Worm (Caenorhabditis elegans) whole organism, L4/young adult: ENCODE measurements around the gene mrps-34.

Source experiments
- W03F9.2 ChIP-seq: fragments of 150-350 bp; optimal IDR thresholded peaks from 2 replicates; lab custom pipeline; 2014; ENCODE audit warnings: missing biosample characterization, missing genetic modification characterization
- dao-5 ChIP-seq: sonication (generic microtip); optimal IDR thresholded peaks from 2 replicates; lab custom pipeline; 2016; ENCODE audit warnings: missing genotype, missing genetic modification characterization, moderate library complexity, missing compliant biosample characterization

DNA sequence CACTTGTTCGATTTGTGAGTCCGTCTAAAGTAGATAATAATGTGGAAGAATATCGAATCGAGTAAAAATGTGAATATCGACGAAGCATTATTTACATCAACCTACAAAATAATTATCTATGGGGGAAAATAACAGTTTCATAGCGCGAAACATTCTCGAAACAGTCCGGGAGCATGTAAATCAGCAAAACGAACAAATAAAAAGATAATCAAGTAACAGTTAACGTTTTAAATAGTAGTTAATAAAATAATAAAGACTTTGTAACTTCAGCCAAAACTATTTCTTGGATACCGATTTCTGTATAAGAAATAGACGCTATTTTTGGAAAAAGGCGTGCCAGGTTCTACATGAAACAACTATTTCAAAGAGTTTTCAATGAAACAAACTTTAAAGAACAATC, 25.8 kb upstream of the mrps-34 start, which contains the start of gene mlcd-1:
- no peak for TF ChIP-seq dao-5 (tag; lab: Kevin White, UChicago)
- TF ChIP-seq W03F9.2 (tag; lab: Kevin White, UChicago): no peak
